1 fruit fly cellular context compared by ENCODE assay signal in the genomic region with DNA sequence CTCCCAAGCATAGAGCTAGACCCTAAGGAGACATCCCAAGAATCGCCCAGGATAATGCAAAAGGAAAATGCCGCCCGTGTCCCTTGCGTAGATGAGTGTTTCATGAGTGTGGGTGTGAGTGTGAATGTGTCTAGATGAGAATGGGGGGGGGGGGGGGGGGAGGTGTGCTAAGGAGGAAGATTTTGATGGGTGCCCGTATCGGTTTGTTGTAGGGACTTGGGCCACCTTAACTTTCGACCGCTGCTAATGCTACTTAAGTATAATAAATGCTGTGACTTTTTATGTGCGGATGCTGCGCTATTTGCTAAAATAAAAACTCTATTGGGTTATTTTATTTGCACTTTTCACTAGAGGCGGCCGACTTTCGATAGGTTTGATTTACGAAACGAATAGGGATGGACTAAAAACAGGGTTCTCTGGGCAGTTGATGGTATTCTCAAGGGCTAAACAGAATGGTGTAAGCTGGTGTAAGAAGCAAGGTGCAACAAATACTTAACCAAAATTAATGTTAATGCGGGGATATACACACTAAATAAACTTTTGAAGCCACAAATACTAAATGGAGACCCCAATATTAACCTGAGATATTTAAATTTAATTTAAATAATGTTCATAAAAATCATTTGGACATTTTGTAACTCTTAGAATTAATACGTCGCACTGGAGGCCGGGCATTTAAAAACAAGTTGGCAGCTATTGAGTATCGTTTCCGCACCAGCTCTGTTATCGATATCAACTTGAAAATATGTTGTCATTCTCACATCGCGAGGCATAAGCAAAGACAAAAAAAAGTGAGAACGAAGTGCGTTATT.
A peak's percentile ranks its signal among the peaks of the same experiment; 100 is the strongest.
TF ChIP-seq lines count a peak whose summit lies in the region.

A gene (minus strand): TSS at position 407 of the 812 bp plus-strand sequence.
A gene (plus strand): TSS at position 786 of the 812 bp plus-strand sequence.

TF ChIP-seq in whole organism, embryonic, 481 proteins besides CTCF, POLR2A, EP300 and RAD21 (continued from another document):
- TF ChIP-seq Hr3 (GFP tag; optimal IDR thresholded peaks at IDR 0.05; lab: Kevin White, UChicago) (peak; percentile 94), H2.0 (GFP tag; IDR thresholded peaks at IDR 0.05; lab: Robert Waterston, UW) (peak; percentile 88), chif (GFP tag; optimal IDR thresholded peaks at IDR 0.05; lab: Kevin White, UChicago) (peak; percentile 79 to 90), CG15514 (GFP tag; optimal IDR thresholded peaks at IDR 0.05; lab: Kevin White, UChicago) (peak; percentile 85), CG31441 (GFP tag; IDR thresholded peaks at IDR 0.05; lab: Robert Waterston, UW) (peak; percentile 93), croc (GFP tag; conservative IDR thresholded peaks at IDR 0.05; lab: Robert Waterston, UW) (peak; percentile 87), stwl (tag; optimal IDR thresholded peaks at IDR 0.05; lab: Kevin White, UChicago) (peak; percentile 71), stc (GFP tag; IDR thresholded peaks at IDR 0.05; lab: Robert Waterston, UW) (peak; percentile 81; the same call in 1 of the 2 replicates), Hr39 (optimal IDR thresholded peaks at IDR 0.05; lab: Kevin White, UChicago) (peak; percentile 32), HLH3B (GFP tag; IDR thresholded peaks at IDR 0.05; lab: Robert Waterston, UW) (peak; percentile 84), Xbp1 (GFP tag; optimal IDR thresholded peaks at IDR 0.05; lab: Kevin White, UChicago) (peak; percentile 95), CG14860 (GFP tag; IDR thresholded peaks at IDR 0.05; lab: Robert Waterston, UW; ENCODE audit: partially characterized antibody) (no peak; the same call in 2 of the 3 replicates), crc (GFP tag; optimal IDR thresholded peaks at IDR 0.05; lab: Kevin White, UChicago) (peak; percentile 56), amos (GFP tag; IDR thresholded peaks at IDR 0.05; lab: Robert Waterston, UW; ENCODE audit: partially characterized antibody) (peak; percentile 59), CG1233 (GFP tag; optimal IDR thresholded peaks at IDR 0.05; lab: Kevin White, UChicago) (peak; percentile 88), CG7963 (GFP tag; IDR thresholded peaks at IDR 0.05; lab: Robert Waterston, UW; ENCODE audit: partially characterized antibody) (no peak), CG1832 (GFP tag; optimal IDR thresholded peaks at IDR 0.05; lab: Kevin White, UChicago) (no peak), Bdp1 (GFP tag; optimal IDR thresholded peaks at IDR 0.05; lab: Kevin White, UChicago) (peak; percentile 76), Asciz (GFP tag; optimal IDR thresholded peaks at IDR 0.05; lab: Kevin White, UChicago) (peak; percentile 24), CG2202 (tag; optimal IDR thresholded peaks at IDR 0.05; lab: Kevin White, UChicago) (peak; percentile 67), Lhr (GFP tag; optimal IDR thresholded peaks at IDR 0.05; lab: Kevin White, UChicago) (peak; percentile 85), CG13894 (tag; optimal IDR thresholded peaks at IDR 0.05; lab: Kevin White, UChicago) (peak; percentile 89), CG11504 (tag; optimal IDR thresholded peaks at IDR 0.05; lab: Kevin White, UChicago) (peak; percentile 90), al (GFP tag; IDR thresholded peaks at IDR 0.05; lab: Robert Waterston, UW) (peak; percentile 93), CG3838 (GFP tag; optimal IDR thresholded peaks at IDR 0.05; lab: Kevin White, UChicago) (peak; percentile 66), CG17385 (GFP tag; optimal IDR thresholded peaks at IDR 0.05; lab: Kevin White, UChicago) (peak; percentile 72), Antp (GFP tag; optimal IDR thresholded peaks at IDR 0.05; lab: Kevin White, UChicago) (peak; percentile 93), gcm2 (GFP tag; optimal IDR thresholded peaks at IDR 0.05; lab: Kevin White, UChicago) (peak; percentile 20), CG9817 (tag; optimal IDR thresholded peaks at IDR 0.05; lab: Kevin White, UChicago) (peak; percentile 98), B-H1 (GFP tag; IDR thresholded peaks at IDR 0.05; lab: Robert Waterston, UW) (peak; percentile 87), tio (GFP tag; optimal IDR thresholded peaks at IDR 0.05; lab: Kevin White, UChicago) (peak; percentile 95), CG7786 (GFP tag; optimal IDR thresholded peaks at IDR 0.05; lab: Kevin White, UChicago) (peak; percentile 85), CG10462 (GFP tag; optimal IDR thresholded peaks at IDR 0.05; lab: Kevin White, UChicago) (peak; percentile 80), MBD-R2 (GFP tag; IDR thresholded peaks at IDR 0.05; lab: Robert Waterston, UW) (peak; percentile 73), CG6254 (GFP tag; optimal IDR thresholded peaks at IDR 0.05; lab: Kevin White, UChicago) (peak; percentile 41)
TF ChIP-seq in whole organism, embryonic: peak in this region for 432.
